Fruit fly (Drosophila melanogaster) whole organism, embryonic: ENCODE measurements around the gene Cep164.

Experiments
- Asciz ChIP-seq: fragments of 200-800 bp; sonication (Bioruptor generic); optimal IDR thresholded peaks from 2 replicates; lab custom pipeline; 2017; ENCODE audit warnings: missing biosample characterization, mild to moderate bottlenecking, missing genetic modification characterization, missing genetic modification reagents
- CG10274 ChIP-seq: fragments of 200-800 bp; sonication (Bioruptor generic); optimal IDR thresholded peaks from 3 replicates; lab custom pipeline; 2017; ENCODE audit warnings: missing biosample characterization, mild to moderate bottlenecking, missing genetic modification characterization
- CG10366 ChIP-seq: fragments of 200-800 bp; sonication (Bioruptor generic); IDR thresholded peaks from 2 replicates; pipeline ENCODE4 v1.3.6; 2022; ENCODE audit warnings: missing biosample characterization, missing genetic modification characterization
- CG10462 ChIP-seq: fragments of 200-800 bp; sonication (Bioruptor generic); optimal IDR thresholded peaks from 2 replicates; lab custom pipeline; 2016; ENCODE audit warnings: missing biosample characterization, missing genetic modification characterization
- CG10979 ChIP-seq: fragments of 200-800 bp; sonication (Bioruptor generic); optimal IDR thresholded peaks from 2 replicates; lab custom pipeline; 2018; ENCODE audit warnings: missing biosample characterization, mild to moderate bottlenecking, missing genetic modification characterization, moderate library complexity
- CG11085 ChIP-seq: fragments of 200-800 bp; sonication (Bioruptor generic); IDR thresholded peaks from 2 replicates; pipeline ENCODE4 v1.3.6; 2022; ENCODE audit warnings: missing biosample characterization, missing genetic modification characterization
- CG1233 ChIP-seq: fragments of 200-800 bp; sonication (Bioruptor generic); optimal IDR thresholded peaks from 4 replicates; lab custom pipeline; 2018; ENCODE audit warnings: missing biosample characterization, mild to moderate bottlenecking, missing genetic modification characterization
- CG14014 ChIP-seq: fragments of 200-800 bp; sonication (Bioruptor generic); IDR thresholded peaks from 2 replicates; pipeline ENCODE4 v1.3.6; 2022; ENCODE audit warnings: missing biosample characterization, missing genetic modification characterization
- CG14710 ChIP-seq: fragments of 200-800 bp; sonication (Bioruptor generic); optimal IDR thresholded peaks from 3 replicates; lab custom pipeline; 2019; ENCODE audit warnings: missing biosample characterization, mild to moderate bottlenecking, missing genetic modification characterization, moderate library complexity
- CG17186 ChIP-seq: fragments of 200-800 bp; sonication (Bioruptor generic); optimal IDR thresholded peaks from 3 replicates; lab custom pipeline; 2017; ENCODE audit warnings: missing biosample characterization, missing genetic modification reagents, missing genetic modification characterization
- CG18599 ChIP-seq: fragments of 200-800 bp; sonication (Bioruptor generic); optimal IDR thresholded peaks from 3 replicates; lab custom pipeline; 2017; ENCODE audit warnings: missing biosample characterization, missing genetic modification characterization, mild to moderate bottlenecking, moderate library complexity, missing genetic modification reagents
- CG3065 ChIP-seq: fragments of 200-800 bp; sonication (Bioruptor generic); optimal IDR thresholded peaks from 2 replicates; lab custom pipeline; 2016; ENCODE audit warnings: missing biosample characterization, missing genetic modification characterization
- CG3995 ChIP-seq: fragments of 200-800 bp; sonication (Bioruptor generic); optimal IDR thresholded peaks from 3 replicates; lab custom pipeline; 2016; ENCODE audit warnings: missing biosample characterization, missing genetic modification characterization
- CG42726 ChIP-seq: fragments of 200-800 bp; sonication (Bioruptor generic); IDR thresholded peaks from 2 replicates; pipeline ENCODE4 v1.3.6; 2022; ENCODE audit warnings: missing biosample characterization, missing genetic modification characterization; ENCODE audit not compliant: partially characterized antibody
- CG5953 ChIP-seq: fragments of 200-800 bp; sonication (Bioruptor generic); IDR thresholded peaks from 2 replicates; pipeline ENCODE4 v1.3.6; 2022; ENCODE audit warnings: missing biosample characterization, missing genetic modification characterization
- CG7786 ChIP-seq: fragments of 200-800 bp; sonication (Bioruptor generic); optimal IDR thresholded peaks from 2 replicates; lab custom pipeline; 2016; ENCODE audit warnings: missing biosample characterization, missing genetic modification characterization
- CG8089 ChIP-seq: fragments of 200-800 bp; sonication (Bioruptor generic); optimal IDR thresholded peaks from 3 replicates; lab custom pipeline; 2016; ENCODE audit warnings: missing biosample characterization, missing genetic modification characterization
- CG8924 ChIP-seq: fragments of 200-800 bp; optimal IDR thresholded peaks from 3 replicates; lab custom pipeline; 2019; ENCODE audit warnings: missing biosample characterization, mild to moderate bottlenecking, missing genetic modification characterization, moderate library complexity
- Camta ChIP-seq: fragments of 200-800 bp; sonication (Bioruptor generic); optimal IDR thresholded peaks from 2 replicates; lab custom pipeline; 2016; ENCODE audit warnings: missing biosample characterization, missing genetic modification characterization
- Dip2 ChIP-seq: fragments of 200-800 bp; sonication (Bioruptor generic); IDR thresholded peaks from 2 replicates; pipeline ENCODE4 v1.3.6; 2022; ENCODE audit warnings: missing biosample characterization, missing genetic modification characterization
- HLH54F ChIP-seq: fragments of 200-800 bp; sonication (Bioruptor generic); optimal IDR thresholded peaks from 3 replicates; lab custom pipeline; 2016; ENCODE audit warnings: missing biosample characterization, missing genetic modification characterization
- Jarid2 ChIP-seq: fragments of 200-800 bp; sonication (Bioruptor generic); optimal IDR thresholded peaks from 3 replicates; lab custom pipeline; 2017; ENCODE audit warnings: mild to moderate bottlenecking, missing biosample characterization, missing genetic modification reagents, missing genetic modification characterization
- Mes4 ChIP-seq: fragments of 200-800 bp; sonication (Bioruptor generic); optimal IDR thresholded peaks from 2 replicates; lab custom pipeline; 2016; ENCODE audit warnings: missing biosample characterization, missing genetic modification characterization
- Myb ChIP-seq: fragments of 200-800 bp; sonication (Bioruptor generic); optimal IDR thresholded peaks from 2 replicates; lab custom pipeline; 2016; ENCODE audit warnings: missing biosample characterization, missing genetic modification characterization
- NC2β ChIP-seq: fragments of 200-800 bp; sonication (Bioruptor generic); optimal IDR thresholded peaks from 2 replicates; lab custom pipeline; 2016; ENCODE audit warnings: missing biosample characterization, missing genetic modification characterization
- Optix ChIP-seq: fragments of 200-800 bp; sonication (Bioruptor generic); IDR thresholded peaks from 3 replicates; pipeline ENCODE4 v1.3.6; 2022; ENCODE audit warnings: missing biosample characterization, missing genetic modification characterization
- Rfx ChIP-seq: fragments of 200-800 bp; sonication (Bioruptor generic); IDR thresholded peaks from 2 replicates; pipeline ENCODE4 v1.3.6; 2022; ENCODE audit warnings: missing biosample characterization, missing genetic modification characterization
- Sin3A ChIP-seq: fragments of >200 bp; optimal IDR thresholded peaks from 2 replicates; lab custom pipeline; 2018
- Sry-δ ChIP-seq: fragments of 200-800 bp; sonication (Bioruptor generic); optimal IDR thresholded peaks from 2 replicates; lab custom pipeline; 2016; ENCODE audit warnings: missing biosample characterization, missing genetic modification characterization
- Xbp1 ChIP-seq: fragments of 200-800 bp; sonication (Bioruptor generic); optimal IDR thresholded peaks from 3 replicates; lab custom pipeline; 2016; ENCODE audit warnings: missing biosample characterization, mild to moderate bottlenecking, missing genetic modification characterization
- dan ChIP-seq: fragments of 200-800 bp; sonication (Bioruptor generic); IDR thresholded peaks from 2 replicates; pipeline ENCODE4 v1.3.6; 2022; ENCODE audit warnings: missing biosample characterization, missing genetic modification characterization
- esg ChIP-seq: fragments of 200-800 bp; sonication (Bioruptor generic); conservative IDR thresholded peaks from 2 replicates; pipeline ENCODE4 v1.3.6; 2022; ENCODE audit warnings: missing biosample characterization, missing genetic modification characterization
- exex ChIP-seq: fragments of 200-800 bp; sonication (Bioruptor generic); optimal IDR thresholded peaks from 4 replicates; lab custom pipeline; 2018; ENCODE audit warnings: missing biosample characterization, mild to moderate bottlenecking, missing genetic modification characterization, moderate library complexity
- eyg ChIP-seq: fragments of 200-800 bp; sonication (Bioruptor generic); optimal IDR thresholded peaks from 3 replicates; lab custom pipeline; 2016; ENCODE audit warnings: missing biosample characterization, missing genetic modification characterization
- gcm2 ChIP-seq: fragments of 200-800 bp; sonication (Bioruptor generic); optimal IDR thresholded peaks from 2 replicates; lab custom pipeline; 2016; ENCODE audit warnings: missing biosample characterization, missing genetic modification characterization
- hkb ChIP-seq, 2 experiments: fragments of 200-800 bp in 1 of 2; fragments of >200 bp in 1 of 2; sonication (Bioruptor generic) in 1 of 2; IDR thresholded peaks in 1 of 2; optimal IDR thresholded peaks in 1 of 2; 2 replicates each; pipeline versions ENCODE4 v1.3.6 to Lab custom; 2017 to 2022; ENCODE audit warnings: missing biosample characterization in 1 of 2, missing genetic modification characterization in 1 of 2
- inv ChIP-seq: fragments of 200-800 bp; sonication (Bioruptor generic); IDR thresholded peaks from 2 replicates; pipeline ENCODE4 v1.3.6; 2022; ENCODE audit warnings: missing biosample characterization, missing genetic modification characterization; ENCODE audit not compliant: partially characterized antibody
- jigr1 ChIP-seq: fragments of 200-800 bp; sonication (Bioruptor generic); IDR thresholded peaks from 3 replicates; pipeline ENCODE4 v1.3.6; 2022; ENCODE audit warnings: missing biosample characterization, missing genetic modification characterization
- kni ChIP-seq: fragments of 200-800 bp; sonication (Bioruptor generic); optimal IDR thresholded peaks from 3 replicates; lab custom pipeline; 2017; ENCODE audit warnings: mild to moderate bottlenecking, missing biosample characterization, missing genetic modification reagents, missing genetic modification characterization
- knrl ChIP-seq: fragments of 200-800 bp; sonication (Bioruptor generic); IDR thresholded peaks from 3 replicates; pipeline ENCODE4 v1.3.6; 2022; ENCODE audit warnings: missing biosample characterization, missing genetic modification characterization; ENCODE audit not compliant: partially characterized antibody
- lbe ChIP-seq: fragments of 200-800 bp; sonication (Bioruptor generic); optimal IDR thresholded peaks from 2 replicates; lab custom pipeline; 2016; ENCODE audit warnings: missing biosample characterization, mild to moderate bottlenecking, missing genetic modification characterization
- lola ChIP-seq, 3 experiments: fragments of >200 bp in 2 of 3; fragments of 200-800 bp in 1 of 3; sonication (Bioruptor generic) in 1 of 3; optimal IDR thresholded peaks; 2 replicates each; lab custom pipeline; 2017 to 2019; ENCODE audit warnings: missing biosample characterization in 3 of 3, missing genetic modification characterization in 3 of 3, mild to moderate bottlenecking in 1 of 3, moderate library complexity in 1 of 3
- nau ChIP-seq: fragments of 200-800 bp; sonication (Bioruptor generic); optimal IDR thresholded peaks from 3 replicates; lab custom pipeline; 2017; ENCODE audit warnings: missing biosample characterization, mild to moderate bottlenecking, missing genetic modification characterization, missing genetic modification reagents
- nom ChIP-seq: fragments of 200-800 bp; sonication (Bioruptor generic); optimal IDR thresholded peaks from 2 replicates; lab custom pipeline; 2017; ENCODE audit warnings: missing biosample characterization, missing genetic modification characterization, mild to moderate bottlenecking, moderate library complexity, missing genetic modification reagents
- pan ChIP-seq, 4 experiments: fragments of >200 bp in 3 of 4; fragments of 200-800 bp in 1 of 4; sonication (Bioruptor generic) in 1 of 4; optimal IDR thresholded peaks in 3 of 4; IDR thresholded peaks in 1 of 4; 2 replicates each; pipeline versions ENCODE4 v1.3.6 to Lab custom; 2017 to 2022; ENCODE audit warnings: missing biosample characterization in 2 of 4, missing genetic modification characterization in 2 of 4, mixed read lengths in 1 of 4
- pum ChIP-seq: fragments of 200-800 bp; sonication (Bioruptor generic); optimal IDR thresholded peaks from 2 replicates; lab custom pipeline; 2016; ENCODE audit warnings: missing biosample characterization, missing genetic modification characterization
- sisA ChIP-seq: fragments of 200-800 bp; sonication (Bioruptor generic); IDR thresholded peaks from 2 replicates; pipeline ENCODE4 v1.3.6; 2022; ENCODE audit warnings: missing biosample characterization, missing genetic modification characterization
- twi ChIP-seq: fragments of 200-800 bp; optimal IDR thresholded peaks from 2 replicates; lab custom pipeline; 2019; ENCODE audit warnings: missing biosample characterization, mild to moderate bottlenecking, missing genetic modification characterization, moderate library complexity
- wdn ChIP-seq: fragments of 200-800 bp; sonication (Bioruptor generic); IDR thresholded peaks from 2 replicates; pipeline ENCODE4 v1.3.6; 2022; ENCODE audit warnings: missing biosample characterization, missing genetic modification characterization
- zen ChIP-seq: fragments of 200-800 bp; sonication (Bioruptor generic); optimal IDR thresholded peaks from 3 replicates; lab custom pipeline; 2018; ENCODE audit warnings: missing biosample characterization, mild to moderate bottlenecking, missing genetic modification characterization, moderate library complexity

Gene Cep164

dm6 chrX:16005551-16006197 is 22.9 kb upstream of the Cep164 start, which contains the start of the genes vap and CG12698 (continued):
- TF ChIP-seq CG10366 (GFP tag; lab: Robert Waterston, UW) (no peak), CG10979 (tag; lab: Kevin White, UChicago) (no peak), CG8924 (tag; lab: Kevin White, UChicago) (peak; percentile 29), sisA (no peak), knrl (GFP tag; lab: Robert Waterston, UW) (peak; percentile 75), CG11085 (GFP tag; lab: Robert Waterston, UW) (no peak), Dip2 (no peak), lola (GFP tag; optimal IDR thresholded peaks at IDR 0.05; lab: Kevin White, UChicago) (no peak), nom (GFP tag; lab: Kevin White, UChicago) (no peak), Asciz (GFP tag; lab: Kevin White, UChicago) (no peak), Mes4 (no peak), nau (GFP tag; lab: Kevin White, UChicago) (no peak), CG7786 (GFP tag; lab: Kevin White, UChicago) (no peak), CG10274 (GFP tag; lab: Kevin White, UChicago) (no peak), Myb (GFP tag; lab: Kevin White, UChicago) (peak; percentile 87), CG14710 (tag; lab: Kevin White, UChicago) (peak; percentile 53), exex (no peak), jigr1 (GFP tag; lab: Robert Waterston, UW) (no peak), pan (optimal IDR thresholded peaks at IDR 0.05; lab: Kevin White, UChicago) (no peak), pan (GFP tag; optimal IDR thresholded peaks at IDR 0.05 in 1 of 2, IDR thresholded peaks at IDR 0.05 in 1 of 2) (no peak), Sin3A (lab: Kevin White, UChicago) (no peak), CG8089 (GFP tag; lab: Kevin White, UChicago) (no peak), wdn (GFP tag; lab: Robert Waterston, UW) (no peak), eyg (GFP tag; lab: Kevin White, UChicago) (no peak), Xbp1 (no peak), dan (GFP tag; lab: Robert Waterston, UW) (no peak), gcm2 (GFP tag; lab: Kevin White, UChicago) (no peak), CG10462 (GFP tag; lab: Kevin White, UChicago) (no peak), twi (tag; lab: Kevin White, UChicago) (no peak), CG42726 (GFP tag; lab: Robert Waterston, UW) (peak; percentile 56; the same call in 1 of the 2 replicates), Camta (no peak), Optix (no peak), CG18599 (GFP tag; lab: Kevin White, UChicago) (no peak), CG3065 (GFP tag; lab: Kevin White, UChicago) (no peak), CG5953 (GFP tag; lab: Robert Waterston, UW) (no peak), hkb (optimal IDR thresholded peaks at IDR 0.05; lab: Kevin White, UChicago) (no peak), hkb (GFP tag; IDR thresholded peaks at IDR 0.05; lab: Robert Waterston, UW) (no peak), Sry-δ (GFP tag; lab: Kevin White, UChicago) (peak; percentile 70), HLH54F (GFP tag; lab: Kevin White, UChicago) (no peak), esg (GFP tag; lab: Robert Waterston, UW) (no peak), NC2β (GFP tag; lab: Kevin White, UChicago) (no peak), CG3995 (GFP tag; lab: Kevin White, UChicago) (no peak), lbe (GFP tag; lab: Kevin White, UChicago) (no peak), inv (GFP tag; lab: Robert Waterston, UW) (peak; percentile 71), CG14014 (GFP tag; lab: Robert Waterston, UW) (no peak), pum (GFP tag; lab: Kevin White, UChicago) (no peak), zen (peak; percentile 21), Rfx (GFP tag; lab: Robert Waterston, UW) (no peak), CG1233 (no peak), kni (GFP tag; lab: Kevin White, UChicago) (no peak), CG17186 (GFP tag; lab: Kevin White, UChicago) (peak; percentile 54), Jarid2 (no peak)
